Worm (Caenorhabditis elegans) whole organism, L1 larva: ENCODE data around the gene grd-7.
A peak's percentile ranks its signal among the peaks of the same experiment; 100 is the strongest.

Experiments used
- C04F5.9 ChIP-seq: sonication (generic microtip); optimal IDR thresholded peaks from 2 replicates; lab custom pipeline; 2016; ENCODE audit warnings: missing genetic modification characterization, missing compliant biosample characterization
- aly-2 ChIP-seq: fragments of 150-350 bp; optimal IDR thresholded peaks from 2 replicates; lab custom pipeline; 2014; ENCODE audit warnings: missing biosample characterization, missing genetic modification characterization
- ama-1 ChIP-seq: fragments of 150-350 bp; optimal IDR thresholded peaks from 2 replicates; lab custom pipeline; 2014
- blmp-1 ChIP-seq: fragments of 150-350 bp; optimal IDR thresholded peaks from 2 replicates; lab custom pipeline; 2014; ENCODE audit warnings: missing biosample characterization, missing genetic modification characterization
- ceh-63 ChIP-seq: fragments of 200-800 bp; sonication (Bioruptor generic); optimal IDR thresholded peaks from 2 replicates; lab custom pipeline; 2018; ENCODE audit warnings: mild to moderate bottlenecking, missing genetic modification characterization, missing compliant biosample characterization
- ceh-88 ChIP-seq: fragments of 200-800 bp; sonication (Bioruptor generic); IDR thresholded peaks from 2 replicates; pipeline ENCODE4 v1.3.6; 2022; ENCODE audit warnings: missing genetic modification characterization, missing compliant biosample characterization
- dpl-1 ChIP-seq, 3 experiments: fragments of 150-350 bp in 2 of 3; sonication (generic microtip) in 1 of 3; optimal IDR thresholded peaks; 2 replicates each; lab custom pipeline; 2014 to 2017; ENCODE audit warnings: missing biosample characterization in 3 of 3, missing genetic modification characterization in 3 of 3, missing genetic modification reagents in 3 of 3
- efl-1 ChIP-seq, 4 experiments: fragments of 150-350 bp; optimal IDR thresholded peaks in 3 of 4; peaks in 1 of 4; 1 replicate in 1 of 4; 2 replicates in 3 of 4; lab custom pipeline; 2014; ENCODE audit warnings: missing biosample characterization in 2 of 4, missing genetic modification characterization in 2 of 4, missing genetic modification reagents in 2 of 4
- egl-27 ChIP-seq, 2 experiments: fragments of 150-350 bp in 1 of 2; sonication (generic microtip); optimal IDR thresholded peaks; 3 replicates each; lab custom pipeline; 2017 to 2018; ENCODE audit warnings: missing biosample characterization in 2 of 2, missing genetic modification characterization in 2 of 2, missing genetic modification reagents in 2 of 2
- elt-2 ChIP-seq: sonication (generic microtip); optimal IDR thresholded peaks from 2 replicates; lab custom pipeline; 2016; ENCODE audit warnings: missing genetic modification characterization, mild to moderate bottlenecking, inconsistent platforms, missing compliant biosample characterization, missing genetic modification reagents
- fkh-4 ChIP-seq: sonication (generic microtip); optimal IDR thresholded peaks from 2 replicates; lab custom pipeline; 2016; ENCODE audit warnings: missing compliant biosample characterization, missing genetic modification characterization, borderline replicate concordance
- hpl-2 ChIP-seq: fragments of 150-350 bp; optimal IDR thresholded peaks from 2 replicates; lab custom pipeline; 2014; ENCODE audit warnings: missing biosample characterization, missing genetic modification reagents, missing genetic modification characterization
- jun-1 ChIP-seq: fragments of 150-350 bp; optimal IDR thresholded peaks from 2 replicates; lab custom pipeline; 2014; ENCODE audit warnings: missing biosample characterization, missing genetic modification reagents, missing genetic modification characterization
- lin-13 ChIP-seq: fragments of 150-350 bp; optimal IDR thresholded peaks from 2 replicates; lab custom pipeline; 2014; ENCODE audit warnings: missing biosample characterization, missing genetic modification reagents, missing genetic modification characterization
- lin-15B ChIP-seq: fragments of 150-350 bp; sonication (generic microtip); optimal IDR thresholded peaks from 3 replicates; lab custom pipeline; 2014; ENCODE audit warnings: missing biosample characterization, missing genetic modification characterization
- lin-35 ChIP-seq, 2 experiments: fragments of 150-350 bp; optimal IDR thresholded peaks; 2 replicates each; lab custom pipeline; 2014; ENCODE audit warnings: missing biosample characterization in 2 of 2, missing genetic modification characterization in 2 of 2, missing genetic modification reagents in 2 of 2
- lin-39 ChIP-seq: fragments of 150-350 bp; optimal IDR thresholded peaks from 2 replicates; lab custom pipeline; 2014; ENCODE audit warnings: missing biosample characterization, missing genetic modification reagents, missing genetic modification characterization
- lsy-2 ChIP-seq, 2 experiments: fragments of 150-350 bp; optimal IDR thresholded peaks; 2 replicates each; lab custom pipeline; 2014; ENCODE audit warnings: missing biosample characterization in 2 of 2, missing genetic modification characterization in 2 of 2
- nhr-20 ChIP-seq: sonication (generic microtip); optimal IDR thresholded peaks from 2 replicates; lab custom pipeline; 2016; ENCODE audit warnings: mild to moderate bottlenecking, missing genetic modification characterization, missing compliant biosample characterization
- nhr-28 ChIP-seq: fragments of 150-350 bp; optimal IDR thresholded peaks from 2 replicates; lab custom pipeline; 2014; ENCODE audit warnings: missing biosample characterization, missing genetic modification characterization
- nhr-71 ChIP-seq: sonication (generic microtip); optimal IDR thresholded peaks from 2 replicates; lab custom pipeline; 2016; ENCODE audit warnings: mild to moderate bottlenecking, missing genetic modification characterization, moderate library complexity, missing compliant biosample characterization
- nhr-77 ChIP-seq: fragments of 150-350 bp; optimal IDR thresholded peaks from 2 replicates; lab custom pipeline; 2014; ENCODE audit warnings: missing biosample characterization, missing genetic modification characterization
- nhr-84 ChIP-seq: sonication (generic microtip); optimal IDR thresholded peaks from 2 replicates; lab custom pipeline; 2017; ENCODE audit warnings: missing biosample characterization, missing genetic modification characterization
- nhr-90 ChIP-seq: sonication (generic microtip); optimal IDR thresholded peaks from 2 replicates; lab custom pipeline; 2016; ENCODE audit warnings: mild to moderate bottlenecking, missing genetic modification characterization, missing compliant biosample characterization; ENCODE audit not compliant: poor library complexity
- pqm-1 ChIP-seq: sonication (generic microtip); optimal IDR thresholded peaks from 3 replicates; lab custom pipeline; 2017; ENCODE audit warnings: missing biosample characterization, missing genetic modification characterization
- snu-23 ChIP-seq: sonication (generic microtip); optimal IDR thresholded peaks from 2 replicates; lab custom pipeline; 2016; ENCODE audit warnings: missing genetic modification characterization, missing compliant biosample characterization
- sox-4 ChIP-seq: sonication (generic microtip); optimal IDR thresholded peaks from 2 replicates; lab custom pipeline; 2016; ENCODE audit warnings: missing genetic modification characterization, missing compliant biosample characterization
- unc-86 ChIP-seq: sonication (generic microtip); optimal IDR thresholded peaks from 2 replicates; lab custom pipeline; 2016; ENCODE audit warnings: missing genetic modification characterization, missing compliant biosample characterization
- zag-1 ChIP-seq: fragments of 150-350 bp; optimal IDR thresholded peaks from 2 replicates; lab custom pipeline; 2014; ENCODE audit warnings: missing biosample characterization, missing genetic modification characterization
- ztf-4 ChIP-seq: fragments of 150-350 bp; optimal IDR thresholded peaks from 2 replicates; lab custom pipeline; 2014; ENCODE audit warnings: missing biosample characterization, missing genetic modification characterization

Gene grd-7

DNA sequence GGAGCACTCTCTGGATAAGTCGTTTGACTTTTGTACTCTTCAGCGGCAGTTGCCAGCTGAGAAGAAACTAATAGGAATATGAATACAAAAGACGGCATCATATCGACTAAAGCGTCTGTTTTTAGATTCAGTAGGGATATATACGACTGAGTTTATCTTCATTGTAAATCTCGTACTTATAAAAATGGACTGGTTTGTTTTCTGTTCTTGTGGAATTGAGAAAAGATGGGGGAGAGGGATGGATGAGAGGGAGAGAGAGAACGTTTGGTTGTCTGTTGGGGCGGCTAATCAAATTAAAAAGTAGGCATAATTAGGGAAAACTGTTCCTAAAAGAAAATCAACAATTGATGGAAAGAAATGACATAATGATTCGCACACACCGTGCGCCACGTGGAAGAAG is at the start of gene grd-7:
Gene grd-7 (minus strand): TSS at position 101 of the 400 bp plus-strand sequence.
- TF ChIP-seq jun-1 = no peak
- peak; percentile 22 for TF ChIP-seq blmp-1 (tag; lab: Kevin White, UChicago)
- TF ChIP-seq lin-15B = no peak
- TF ChIP-seq, all 84 proteins: peak for 1

DNA sequence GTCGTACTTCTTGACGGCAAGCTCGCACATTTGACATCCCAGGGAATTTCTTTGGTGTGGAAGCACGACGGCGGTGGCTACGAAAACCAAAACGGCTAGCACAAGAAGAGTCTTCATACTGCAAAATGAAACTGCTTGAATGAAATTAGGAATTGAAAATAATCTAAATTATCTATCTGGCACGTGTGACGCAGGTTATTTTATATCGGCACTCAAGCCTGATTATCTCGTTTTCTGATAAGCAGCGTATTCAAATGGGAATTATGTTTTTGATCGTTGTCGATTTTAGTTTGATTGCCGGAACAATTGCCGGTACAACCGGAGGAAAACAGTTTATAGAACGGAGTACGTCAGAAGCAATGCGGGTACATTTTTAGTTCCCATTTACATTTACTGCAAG is 49.4 kb upstream of the grd-7 start, which contains the start of gene spp-4:
Gene spp-4 (minus strand): TSS at position 118 of the 400 bp plus-strand sequence.
- TF ChIP-seq ztf-4 (tag; lab: Kevin White, UChicago) = no peak
- peak; percentile 72 for TF ChIP-seq elt-2 (tag; lab: Kevin White, UChicago)
- TF ChIP-seq nhr-84 (tag; lab: Kevin White, UChicago) = no peak

DNA sequence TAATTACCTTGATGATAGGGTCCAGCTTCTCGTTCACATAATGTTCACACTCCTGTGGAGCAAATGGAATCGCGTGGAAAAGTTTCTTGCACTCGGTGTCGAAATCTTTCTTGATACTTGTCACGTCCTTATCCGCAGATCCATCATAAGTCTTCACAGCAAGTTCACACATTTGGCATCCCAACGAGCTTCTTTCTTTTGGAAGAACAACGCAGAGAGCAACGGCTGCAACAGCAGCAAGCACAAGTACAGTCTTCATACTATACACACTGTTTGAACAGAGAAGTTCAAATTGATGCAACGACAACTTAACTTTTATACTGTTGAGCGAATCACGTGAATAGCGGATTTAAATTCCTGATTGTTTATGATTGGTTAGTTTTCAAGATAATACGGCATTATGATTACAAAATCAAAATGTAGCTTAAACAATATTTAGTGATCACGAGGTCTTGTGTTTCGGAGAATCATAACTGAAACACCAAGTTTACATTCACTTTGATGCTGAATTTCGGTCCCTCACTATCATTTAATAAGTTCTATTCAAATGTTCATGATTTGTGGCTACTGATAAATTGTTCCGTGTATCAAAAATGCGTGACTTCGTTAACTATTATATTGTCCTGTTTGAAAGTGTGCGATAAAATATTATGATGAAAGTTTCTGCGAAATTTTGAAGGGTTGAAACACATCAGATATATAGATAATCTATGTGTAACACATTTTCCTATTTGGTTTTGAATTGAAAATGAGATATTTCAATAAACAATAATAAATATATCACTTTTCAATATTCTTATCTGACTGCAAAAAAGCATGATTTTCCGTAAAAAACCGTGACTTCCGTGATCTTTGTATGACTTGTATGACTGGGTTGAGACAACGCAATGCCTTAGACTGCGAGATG is 47.5 kb upstream of the grd-7 start, which contains the start of the genes spp-2 and spp-6:
Gene spp-2 (minus strand): TSS at position 334 of the 907 bp plus-strand sequence.
Gene spp-6 (plus strand): TSS at position 857 of the 907 bp plus-strand sequence.
- no peak for TF ChIP-seq ceh-63 (GFP tag; lab: Kevin White, UChicago)
- no peak for TF ChIP-seq sox-4 (tag; lab: Kevin White, UChicago)
- TF ChIP-seq ama-1 (lab: Kevin White, UChicago) = peak; percentile 52
- TF ChIP-seq unc-86 (tag; lab: Kevin White, UChicago) = no peak
- TF ChIP-seq egl-27 (tag; optimal IDR thresholded peaks at IDR 0.05; lab: Kevin White, UChicago) = no peak
- peak; percentile 39 for TF ChIP-seq pqm-1 (tag; lab: Kevin White, UChicago)
- no peak for TF ChIP-seq fkh-4 (tag; lab: Kevin White, UChicago)
- peak; percentile 29 for TF ChIP-seq nhr-71 (tag; lab: Kevin White, UChicago)
- peak; percentile 18 for TF ChIP-seq jun-1
- TF ChIP-seq elt-2 (tag; lab: Kevin White, UChicago) = peak; percentile 85
- TF ChIP-seq lin-35 (GFP tag; optimal IDR thresholded peaks at IDR 0.05; lab: Kevin White, UChicago) = peak in 1 of 2 experiments; percentile 36
- TF ChIP-seq dpl-1 (GFP tag; optimal IDR thresholded peaks at IDR 0.05; lab: Kevin White, UChicago) = no peak
- TF ChIP-seq, all 84 proteins: peak for 6

DNA sequence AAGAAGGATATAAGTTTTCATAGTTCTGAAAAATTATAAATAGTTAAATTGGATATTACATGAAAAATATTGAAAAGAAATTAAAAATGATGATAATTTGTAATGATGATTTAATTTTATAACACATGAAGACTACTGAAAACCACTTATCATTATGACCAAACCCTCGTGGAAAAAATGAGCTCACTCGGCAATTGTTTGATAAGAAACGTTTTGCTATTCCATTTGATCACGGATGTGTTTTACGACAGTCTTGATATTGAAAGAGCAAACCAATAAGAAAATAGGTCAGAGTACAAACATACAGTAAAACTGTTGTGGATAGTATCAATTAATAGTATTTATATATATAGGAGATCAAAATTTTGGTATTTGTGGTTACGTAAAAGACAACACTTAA is 46.0 kb upstream of the grd-7 start, which contains the start of gene spp-3:
Gene spp-3 (minus strand): TSS at position 25 of the 400 bp plus-strand sequence.
- TF ChIP-seq nhr-77 (tag; lab: Kevin White, UChicago) (no peak), nhr-20 (tag; lab: Kevin White, UChicago) (peak; percentile 17), pqm-1 (tag; lab: Kevin White, UChicago) (peak; percentile 20), lin-35 (GFP tag; optimal IDR thresholded peaks at IDR 0.05; lab: Kevin White, UChicago) (peak in 1 of 2 experiments; percentile 41), elt-2 (tag; lab: Kevin White, UChicago) (peak; percentile 93), nhr-90 (peak; percentile 8), lin-13 (GFP tag; lab: Kevin White, UChicago) (no peak), lsy-2 (tag; optimal IDR thresholded peaks at IDR 0.05; lab: Kevin White, UChicago) (peak in 1 of 2 experiments; percentile 39)

DNA sequence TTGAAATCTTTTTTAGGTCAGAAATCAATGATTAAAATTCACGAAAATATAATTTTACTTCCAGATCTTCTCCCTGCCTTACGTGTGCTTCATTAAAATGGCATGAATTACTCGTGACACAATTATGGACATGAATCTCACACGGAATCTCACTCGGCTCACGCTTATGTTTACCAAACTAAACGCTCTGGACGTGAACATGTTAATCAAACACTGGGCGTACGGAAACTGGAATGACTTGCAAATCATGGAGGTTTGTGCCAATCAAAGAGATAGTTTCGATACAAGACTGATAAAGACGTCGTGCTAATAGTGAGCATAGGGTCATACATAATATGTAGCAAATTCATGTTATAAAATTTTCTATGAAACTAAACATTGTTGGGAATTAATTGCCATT is 45.3 kb upstream of the grd-7 start:
- no peak for TF ChIP-seq hpl-2
- TF ChIP-seq efl-1 (optimal IDR thresholded peaks at IDR 0.05; lab: Kevin White, UChicago) = no peak
- TF ChIP-seq efl-1 (GFP tag; optimal IDR thresholded peaks at IDR 0.05 in 1 of 2; lab: Kevin White, UChicago) = peak in 1 of 2 experiments; percentile 16
- no peak for TF ChIP-seq ceh-88 (GFP tag; lab: Robert Waterston, UW)
- no peak for TF ChIP-seq snu-23 (GFP tag; lab: Kevin White, UChicago)
- no peak for TF ChIP-seq C04F5.9
- TF ChIP-seq nhr-71 (tag; lab: Kevin White, UChicago) = no peak
- TF ChIP-seq zag-1 (tag; lab: Kevin White, UChicago) = no peak
- no peak for TF ChIP-seq aly-2 (tag; lab: Kevin White, UChicago)
- TF ChIP-seq nhr-28 = no peak
- TF ChIP-seq lin-39 = no peak
- TF ChIP-seq elt-2 (tag; lab: Kevin White, UChicago) = peak; percentile 40
